Fruit fly (Drosophila melanogaster): Measurements from ENCODE around the gene Rbp9.

Rbp9 gene

dm6 chr2L:2972439-2972936 lies 17.9 kb downstream of the Rbp9 start, which contains the start of the genes Rrp1 and gammaTub23C (continued):
- TF ChIP-seq CG33557 (GFP tag; optimal IDR thresholded peaks at IDR 0.05) (peak; percentile 90), NK7.1 (GFP tag; optimal IDR thresholded peaks at IDR 0.05) (peak; percentile 50), Adf1 (GFP tag; IDR thresholded peaks at IDR 0.05) (no peak; the same call in 1 of the 2 replicates), pan (optimal IDR thresholded peaks at IDR 0.05) (no peak), pan (GFP tag; optimal IDR thresholded peaks at IDR 0.05 in 1 of 2, IDR thresholded peaks at IDR 0.05 in 1 of 2) (peak in 1 of 2 experiments; percentile 82), ap (GFP tag; IDR thresholded peaks at IDR 0.05) (peak; percentile 47; the same call in 1 of the 2 replicates), CG7745 (tag; optimal IDR thresholded peaks at IDR 0.05) (no peak), Hey (tag; optimal IDR thresholded peaks at IDR 0.05) (peak; percentile 40), CG11247 (GFP tag; IDR thresholded peaks at IDR 0.05) (peak; percentile 66), CG8290 (GFP tag; optimal IDR thresholded peaks at IDR 0.05) (peak; percentile 82), CG8290 (tag; optimal IDR thresholded peaks at IDR 0.05) (peak in 1 of 2 experiments; percentile 60), CG16815 (GFP tag; optimal IDR thresholded peaks at IDR 0.05) (peak; percentile 94), nau (GFP tag; optimal IDR thresholded peaks at IDR 0.05) (no peak), cato (GFP tag; optimal IDR thresholded peaks at IDR 0.05; ENCODE audit: borderline replicate concordance) (peak; percentile 92), ase (GFP tag; IDR thresholded peaks at IDR 0.05) (peak; percentile 78), trh (GFP tag; optimal IDR thresholded peaks at IDR 0.05) (peak; percentile 78), cg (GFP tag; optimal IDR thresholded peaks at IDR 0.05) (no peak), Optix (GFP tag; IDR thresholded peaks at IDR 0.05) (0 out of 3 replicates have a peak, but pooled peaks have one; percentile 31), CG8359 (GFP tag; optimal IDR thresholded peaks at IDR 0.05; ENCODE audit: borderline replicate concordance) (peak; percentile 68), dpn (GFP tag; optimal IDR thresholded peaks at IDR 0.05) (peak; percentile 81 to 89), pum (GFP tag; optimal IDR thresholded peaks at IDR 0.05) (peak; percentile 74), CG4854 (GFP tag; optimal IDR thresholded peaks at IDR 0.05) (peak; percentile 76), Lhr (GFP tag; optimal IDR thresholded peaks at IDR 0.05) (peak; percentile 74), CG3995 (GFP tag; optimal IDR thresholded peaks at IDR 0.05) (peak; percentile 67), Hmx (GFP tag; optimal IDR thresholded peaks at IDR 0.05) (peak; percentile 63), CG11456 (GFP tag; IDR thresholded peaks at IDR 0.05) (peak; percentile 77; the same call in 2 of the 3 replicates), E2f2 (GFP tag; IDR thresholded peaks at IDR 0.05) (peak; percentile 68), gem (tag; optimal IDR thresholded peaks at IDR 0.05) (peak; percentile 95), CG17385 (GFP tag; optimal IDR thresholded peaks at IDR 0.05) (peak; percentile 86), gfzf (GFP tag; optimal IDR thresholded peaks at IDR 0.05) (peak; percentile 10), Jarid2 (GFP tag; optimal IDR thresholded peaks at IDR 0.05) (no peak), CG4820 (GFP tag; optimal IDR thresholded peaks at IDR 0.05) (peak; percentile 93), Blimp-1 (GFP tag; optimal IDR thresholded peaks at IDR 0.05) (peak; percentile 80), cwo (GFP tag; optimal IDR thresholded peaks at IDR 0.05) (peak; percentile 79), scrt (GFP tag; optimal IDR thresholded peaks at IDR 0.05) (peak; percentile 71), CG2199 (GFP tag; IDR thresholded peaks at IDR 0.05) (no peak), CG5245 (GFP tag; optimal IDR thresholded peaks at IDR 0.05) (peak; percentile 78), slou (GFP tag; optimal IDR thresholded peaks at IDR 0.05) (peak; percentile 94), Fer1 (GFP tag; optimal IDR thresholded peaks at IDR 0.05) (peak; percentile 90), luna (GFP tag; optimal IDR thresholded peaks at IDR 0.05) (no peak), Dll (GFP tag; IDR thresholded peaks at IDR 0.05; ENCODE audit: partially characterized antibody) (no peak), CG5180 (GFP tag; optimal IDR thresholded peaks at IDR 0.05) (peak; percentile 76), CG12071 (GFP tag; optimal IDR thresholded peaks at IDR 0.05) (peak; percentile 69), Deaf1 (tag; optimal IDR thresholded peaks at IDR 0.05) (no peak), CG10209 (GFP tag; optimal IDR thresholded peaks at IDR 0.05) (peak; percentile 93), sr (GFP tag; IDR thresholded peaks at IDR 0.05) (no peak), CG10147 (GFP tag; optimal IDR thresholded peaks at IDR 0.05) (peak; percentile 93), NC2α (GFP tag; optimal IDR thresholded peaks at IDR 0.05) (no peak), az2 (GFP tag; optimal IDR thresholded peaks at IDR 0.05) (peak; percentile 93), vnd (GFP tag; IDR thresholded peaks at IDR 0.05; ENCODE audit: partially characterized antibody) (no peak)

Data from whole organism, embryonic.